Worm (Caenorhabditis elegans): ENCODE data around the gene fbxa-118.

Gene fbxa-118

DNA sequence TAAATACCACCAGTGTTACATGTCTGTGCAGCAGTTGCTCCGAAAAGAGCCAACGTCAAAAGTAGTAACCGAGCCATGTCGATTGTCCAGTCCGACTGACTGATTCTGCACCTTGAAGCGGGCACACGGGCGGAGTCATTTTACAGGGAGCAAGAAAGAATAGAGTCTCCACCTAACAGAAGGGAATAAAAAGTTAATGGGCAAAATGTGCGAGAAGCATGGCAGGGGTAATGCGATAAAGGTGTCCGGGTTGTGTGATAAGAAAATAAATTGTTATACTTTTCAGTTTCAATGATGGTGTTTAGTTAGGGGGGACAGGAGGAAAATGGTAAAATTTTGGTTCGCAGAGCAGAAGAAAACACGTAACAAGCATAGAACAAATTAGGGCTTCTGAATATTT, 21.9 kb downstream of the fbxa-118 start, which contains the start of gene clec-50:
Gene clec-50 (minus strand): TSS at position 109 of the 400 bp plus-strand sequence.
- no peak for TF ChIP-seq zip-8 (tag; optimal IDR thresholded peaks at IDR 0.05)
- no peak for TF ChIP-seq lin-32 (GFP tag; optimal IDR thresholded peaks at IDR 0.05)
- TF ChIP-seq mep-1 (tag; optimal IDR thresholded peaks at IDR 0.05): no peak
- no peak for TF ChIP-seq unc-120 (tag; optimal IDR thresholded peaks at IDR 0.05; ENCODE audit: poor library complexity, severe bottlenecking)
- no peak for TF ChIP-seq lsy-2 (tag; optimal IDR thresholded peaks at IDR 0.05)
- no peak for TF ChIP-seq mls-2 (tag; optimal IDR thresholded peaks at IDR 0.05)
- TF ChIP-seq ham-2 (GFP tag; optimal IDR thresholded peaks at IDR 0.05): no peak
- no peak for TF ChIP-seq nhr-28 (tag; optimal IDR thresholded peaks at IDR 0.05)
- TF ChIP-seq elt-1 (tag; optimal IDR thresholded peaks at IDR 0.05; ENCODE audit: borderline replicate concordance, insufficient read depth): no peak
- TF ChIP-seq ceh-43 (GFP tag; optimal IDR thresholded peaks at IDR 0.05): no peak
- no peak for TF ChIP-seq sem-2 (GFP tag; optimal IDR thresholded peaks at IDR 0.05)
- no peak for TF ChIP-seq flh-1 (GFP tag; optimal IDR thresholded peaks at IDR 0.05)
- TF ChIP-seq nhr-76 (tag; optimal IDR thresholded peaks at IDR 0.05): no peak
- TF ChIP-seq nhr-12 (tag; optimal IDR thresholded peaks at IDR 0.05): no peak
- TF ChIP-seq ceh-83 (GFP tag; optimal IDR thresholded peaks at IDR 0.05): no peak
- TF ChIP-seq elt-3 (tag; optimal IDR thresholded peaks at IDR 0.05): no peak
- TF ChIP-seq nhr-2 (tag; optimal IDR thresholded peaks at IDR 0.05): no peak
- TF ChIP-seq unc-62 (GFP tag; optimal IDR thresholded peaks at IDR 0.05): no peak
- TF ChIP-seq mab-5 (tag; optimal IDR thresholded peaks at IDR 0.05): no peak

ce11 chrV:19754331-19754730, 22.8 kb downstream of the fbxa-118 start:
- TF ChIP-seq M03D4.4 (tag; optimal IDR thresholded peaks at IDR 0.05) (no peak), nhr-28 (tag; optimal IDR thresholded peaks at IDR 0.05) (no peak), nhr-12 (tag; optimal IDR thresholded peaks at IDR 0.05) (no peak), bed-3 (GFP tag; optimal IDR thresholded peaks at IDR 0.05) (no peak), unc-120 (tag; optimal IDR thresholded peaks at IDR 0.05; ENCODE audit: poor library complexity, severe bottlenecking) (no peak), ztf-11 (tag; optimal IDR thresholded peaks at IDR 0.05) (no peak), pha-4 (tag; optimal IDR thresholded peaks at IDR 0.05) (no peak), zip-8 (tag; optimal IDR thresholded peaks at IDR 0.05) (no peak), ceh-43 (GFP tag; optimal IDR thresholded peaks at IDR 0.05) (no peak)

ce11 chrV:19752879-19753278, 24.2 kb downstream of the fbxa-118 start:
- no peak for TF ChIP-seq unc-120 (tag; optimal IDR thresholded peaks at IDR 0.05; ENCODE audit: poor library complexity, severe bottlenecking)
- TF ChIP-seq blmp-1 (tag; optimal IDR thresholded peaks at IDR 0.05): no peak
- no peak for TF ChIP-seq mls-2 (tag; optimal IDR thresholded peaks at IDR 0.05)
- TF ChIP-seq pha-4 (tag; optimal IDR thresholded peaks at IDR 0.05): no peak
- TF ChIP-seq lin-13 (tag; optimal IDR thresholded peaks at IDR 0.05): no peak
- no peak for TF ChIP-seq sptf-1 (tag; optimal IDR thresholded peaks at IDR 0.05)
- no peak for TF ChIP-seq cnd-1 (tag; optimal IDR thresholded peaks at IDR 0.05)
- TF ChIP-seq unc-62 (GFP tag; optimal IDR thresholded peaks at IDR 0.05): no peak
- TF ChIP-seq elt-1 (tag; optimal IDR thresholded peaks at IDR 0.05; ENCODE audit: borderline replicate concordance, insufficient read depth): no peak
- TF ChIP-seq ceh-83 (GFP tag; optimal IDR thresholded peaks at IDR 0.05): no peak
- TF ChIP-seq flh-1 (GFP tag; optimal IDR thresholded peaks at IDR 0.05): no peak
- TF ChIP-seq nhr-237 (tag; optimal IDR thresholded peaks at IDR 0.05): no peak
- TF ChIP-seq unc-39 (tag; optimal IDR thresholded peaks at IDR 0.05): no peak
- TF ChIP-seq bed-3 (GFP tag; optimal IDR thresholded peaks at IDR 0.05): no peak
- no peak for TF ChIP-seq lin-32 (GFP tag; optimal IDR thresholded peaks at IDR 0.05)
- TF ChIP-seq mep-1 (tag; optimal IDR thresholded peaks at IDR 0.05): no peak
- no peak for TF ChIP-seq ces-1 (GFP tag; optimal IDR thresholded peaks at IDR 0.05)
- no peak for TF ChIP-seq ztf-11 (tag; optimal IDR thresholded peaks at IDR 0.05)
- no peak for TF ChIP-seq hlh-1 (tag; optimal IDR thresholded peaks at IDR 0.05)

- TF ChIP-seq nhr-76 (tag; optimal IDR thresholded peaks at IDR 0.05) (no peak), elt-1 (tag; optimal IDR thresholded peaks at IDR 0.05; ENCODE audit: borderline replicate concordance, insufficient read depth) (no peak), unc-120 (tag; optimal IDR thresholded peaks at IDR 0.05; ENCODE audit: poor library complexity, severe bottlenecking) (no peak), mls-2 (tag; optimal IDR thresholded peaks at IDR 0.05) (no peak), bed-3 (GFP tag; optimal IDR thresholded peaks at IDR 0.05) (no peak)
Observed at ce11 chrV:19751124-19751523, 26.0 kb downstream of the fbxa-118 start, which contains the start of gene clec-49. TSS of gene clec-49 (minus strand) at chrV:19751226.

ce11 chrV:19747144-19747543, 30.0 kb downstream of the fbxa-118 start:
- TF ChIP-seq ztf-11 (tag; optimal IDR thresholded peaks at IDR 0.05): no peak
- no peak for TF ChIP-seq sem-2 (GFP tag; optimal IDR thresholded peaks at IDR 0.05)
- no peak for TF ChIP-seq snpc-4 (tag; optimal IDR thresholded peaks at IDR 0.05)
- no peak for TF ChIP-seq unc-62 (GFP tag; optimal IDR thresholded peaks at IDR 0.05)
- no peak for TF ChIP-seq cnd-1 (tag; optimal IDR thresholded peaks at IDR 0.05)
- no peak for TF ChIP-seq elt-3 (tag; optimal IDR thresholded peaks at IDR 0.05)
